Fruit fly (Drosophila melanogaster): Measurements from ENCODE around the gene Atg4b.

The Atg4b gene

DNA sequence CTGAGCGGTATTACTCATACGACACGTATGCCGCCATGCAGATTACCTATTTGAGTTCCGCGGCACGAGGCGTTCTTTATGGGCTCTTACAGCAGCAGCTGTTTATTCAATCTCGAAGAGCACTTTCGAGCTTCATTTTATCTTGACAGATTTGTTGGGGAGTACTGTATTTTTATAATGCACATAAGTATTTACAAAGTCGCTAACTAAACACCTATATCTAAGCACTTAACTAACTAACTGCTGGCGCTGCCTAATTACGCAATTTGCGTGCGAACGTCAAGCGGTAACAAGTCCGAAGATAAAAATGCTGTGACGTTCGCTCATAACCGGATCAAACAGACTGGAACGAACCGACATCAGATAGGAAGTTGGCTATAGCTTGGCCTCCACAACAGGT, 45.9 kb upstream of the Atg4b start (continued):
- TF ChIP-seq CG10462 (GFP tag; optimal IDR thresholded peaks at IDR 0.05), result no peak
- TF ChIP-seq Sin3A (optimal IDR thresholded peaks at IDR 0.05), result no peak
- TF ChIP-seq CG1024 (GFP tag; IDR thresholded peaks at IDR 0.05), result no peak
- TF ChIP-seq bcd (GFP tag; optimal IDR thresholded peaks at IDR 0.05), result no peak
- peak; percentile 39 for TF ChIP-seq CG6765 (GFP tag; optimal IDR thresholded peaks at IDR 0.05)
- TF ChIP-seq Ada2b (GFP tag; IDR thresholded peaks at IDR 0.05), result 0 out of 2 replicates have a peak, but pooled peaks have one; percentile 28
- no peak for TF ChIP-seq CG30020 (tag; optimal IDR thresholded peaks at IDR 0.05)
- TF ChIP-seq lbe (GFP tag; optimal IDR thresholded peaks at IDR 0.05), result no peak
- no peak for TF ChIP-seq tup (GFP tag; optimal IDR thresholded peaks at IDR 0.05)
- no peak for TF ChIP-seq usp (GFP tag; optimal IDR thresholded peaks at IDR 0.05)
- TF ChIP-seq Blimp-1 (GFP tag; optimal IDR thresholded peaks at IDR 0.05), result no peak
- TF ChIP-seq bsh (GFP tag; optimal IDR thresholded peaks at IDR 0.05), result no peak
- no peak for TF ChIP-seq mam (GFP tag; optimal IDR thresholded peaks at IDR 0.05)
- TF ChIP-seq Awh (GFP tag; IDR thresholded peaks at IDR 0.05), result no peak
- no peak for TF ChIP-seq CHES-1-like (GFP tag; optimal IDR thresholded peaks at IDR 0.05)
- no peak for TF ChIP-seq CG9727 (GFP tag; optimal IDR thresholded peaks at IDR 0.05)
- TF ChIP-seq Adf1 (GFP tag; IDR thresholded peaks at IDR 0.05), result no peak
- TF ChIP-seq CG31441 (GFP tag; IDR thresholded peaks at IDR 0.05), result no peak
- no peak for TF ChIP-seq otp (GFP tag; IDR thresholded peaks at IDR 0.05)
- TF ChIP-seq emc (GFP tag; optimal IDR thresholded peaks at IDR 0.05), result no peak
- TF ChIP-seq maf-S (GFP tag; optimal IDR thresholded peaks at IDR 0.05), result no peak
- no peak for TF ChIP-seq CG1792 (GFP tag; optimal IDR thresholded peaks at IDR 0.05)
- TF ChIP-seq CG15514 (GFP tag; optimal IDR thresholded peaks at IDR 0.05), result peak; percentile 27
- no peak for TF ChIP-seq CG17328 (GFP tag; IDR thresholded peaks at IDR 0.05)
- no peak for TF ChIP-seq lola (GFP tag; optimal IDR thresholded peaks at IDR 0.05)
- TF ChIP-seq da (GFP tag; optimal IDR thresholded peaks at IDR 0.05), result no peak
- no peak for TF ChIP-seq sob (GFP tag; IDR thresholded peaks at IDR 0.05)
- TF ChIP-seq Med (GFP tag), result no peak
- no peak for TF ChIP-seq Mes4 (GFP tag; optimal IDR thresholded peaks at IDR 0.05)
- no peak for TF ChIP-seq chm (GFP tag; IDR thresholded peaks at IDR 0.05)
- TF ChIP-seq CG1647 (GFP tag; optimal IDR thresholded peaks at IDR 0.05), result no peak
- TF ChIP-seq CG13123 (GFP tag; optimal IDR thresholded peaks at IDR 0.05), result no peak
- no peak for TF ChIP-seq Kr (GFP tag; optimal IDR thresholded peaks at IDR 0.05)
- no peak for TF ChIP-seq cas (GFP tag; IDR thresholded peaks at IDR 0.05)
- TF ChIP-seq pnt (GFP tag; optimal IDR thresholded peaks at IDR 0.05), result no peak
- no peak for TF ChIP-seq Rfx (GFP tag; IDR thresholded peaks at IDR 0.05)

DNA sequence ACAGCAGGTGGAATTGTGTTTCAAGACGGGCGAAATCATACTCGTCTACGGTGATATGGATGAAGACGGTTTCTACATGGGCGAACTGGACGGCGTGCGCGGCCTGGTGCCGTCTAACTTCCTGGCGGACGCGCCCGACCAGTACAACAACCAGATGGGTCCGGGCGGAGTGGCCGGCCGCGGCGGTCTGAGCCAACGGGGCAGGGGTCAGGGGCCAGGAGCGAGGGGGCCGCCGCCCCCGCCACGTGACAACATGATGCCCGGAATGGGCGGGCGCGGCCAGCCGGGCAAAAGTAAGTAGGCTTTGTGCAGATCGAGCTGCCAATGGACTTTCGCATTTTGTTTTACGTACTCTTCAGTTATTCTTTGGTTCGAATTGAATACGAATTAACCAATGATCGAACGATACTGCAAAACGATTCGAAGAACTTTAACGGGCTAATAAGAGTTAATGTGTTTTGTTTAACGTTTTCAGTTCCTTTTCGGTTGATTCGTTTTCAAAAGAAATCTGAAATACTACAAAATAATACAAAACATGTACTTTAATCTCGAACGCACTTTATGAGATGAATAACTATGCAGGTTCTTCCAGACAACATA, 36.6 kb upstream of the Atg4b start:
- TF ChIP-seq CkIIα-i1 (GFP tag; IDR thresholded peaks at IDR 0.05) (no peak), dan (GFP tag; IDR thresholded peaks at IDR 0.05) (0 out of 2 replicates have a peak, but pooled peaks have one; percentile 22), CG11085 (GFP tag; IDR thresholded peaks at IDR 0.05) (no peak), Lhr (GFP tag; optimal IDR thresholded peaks at IDR 0.05) (no peak), Dbx (GFP tag; IDR thresholded peaks at IDR 0.05) (no peak), Hr39 (optimal IDR thresholded peaks at IDR 0.05) (peak; percentile 86), eve (GFP tag; optimal IDR thresholded peaks at IDR 0.05) (no peak), grn (GFP tag; optimal IDR thresholded peaks at IDR 0.05) (no peak), B-H2 (GFP tag; optimal IDR thresholded peaks at IDR 0.05) (no peak), amos (GFP tag; IDR thresholded peaks at IDR 0.05; ENCODE audit: partially characterized antibody) (no peak), ro (GFP tag; IDR thresholded peaks at IDR 0.05) (0 out of 2 replicates have a peak, but pooled peaks have one; percentile 8), mirr (GFP tag; optimal IDR thresholded peaks at IDR 0.05) (no peak), CG12104 (GFP tag; optimal IDR thresholded peaks at IDR 0.05) (no peak), ase (GFP tag; IDR thresholded peaks at IDR 0.05) (no peak), zen2 (GFP tag; IDR thresholded peaks at IDR 0.05; ENCODE audit: partially characterized antibody) (no peak)
